Fruit fly (Drosophila melanogaster) whole organism, embryonic: Measurements from ENCODE around the gene CG9372.

Experiments
- Bgb ChIP-seq: fragments of 200-800 bp; sonication (Bioruptor generic); IDR thresholded peaks from 2 replicates; pipeline ENCODE4 v1.3.6; 2022; ENCODE audit warnings: missing biosample characterization, missing genetic modification characterization; ENCODE audit not compliant: partially characterized antibody
- C15 ChIP-seq: fragments of 200-800 bp; sonication (Bioruptor generic); IDR thresholded peaks from 3 replicates; pipeline ENCODE4 v1.3.6; 2022; ENCODE audit warnings: missing biosample characterization, missing genetic modification characterization
- CG1024 ChIP-seq: fragments of 200-800 bp; sonication (Bioruptor generic); IDR thresholded peaks from 2 replicates; pipeline ENCODE4 v1.3.6; 2022; ENCODE audit warnings: missing biosample characterization, missing genetic modification characterization
- CG10274 ChIP-seq: fragments of 200-800 bp; sonication (Bioruptor generic); optimal IDR thresholded peaks from 3 replicates; lab custom pipeline; 2017; ENCODE audit warnings: missing biosample characterization, mild to moderate bottlenecking, missing genetic modification characterization
- CG10366 ChIP-seq: fragments of 200-800 bp; sonication (Bioruptor generic); IDR thresholded peaks from 2 replicates; pipeline ENCODE4 v1.3.6; 2022; ENCODE audit warnings: missing biosample characterization, missing genetic modification characterization
- CG10654 ChIP-seq: fragments of 200-800 bp; sonication (Bioruptor generic); optimal IDR thresholded peaks from 2 replicates; lab custom pipeline; 2016; ENCODE audit warnings: missing biosample characterization, missing genetic modification characterization
- CG10959 ChIP-seq: fragments of 200-800 bp; sonication (Bioruptor generic); IDR thresholded peaks from 2 replicates; pipeline ENCODE4 v1.3.6; 2022; ENCODE audit warnings: missing biosample characterization, missing genetic modification characterization
- CG11560 ChIP-seq: fragments of 200-800 bp; sonication (Bioruptor generic); IDR thresholded peaks from 3 replicates; pipeline ENCODE4 v1.3.6; 2022; ENCODE audit warnings: missing biosample characterization, missing genetic modification characterization
- CG11695 ChIP-seq: fragments of 200-800 bp; sonication (Bioruptor generic); IDR thresholded peaks from 3 replicates; pipeline ENCODE4 v1.3.6; 2022; ENCODE audit warnings: missing biosample characterization, missing genetic modification characterization
- CG12071 ChIP-seq: fragments of 200-800 bp; sonication (Bioruptor generic); optimal IDR thresholded peaks from 3 replicates; lab custom pipeline; 2018; ENCODE audit warnings: missing biosample characterization, mild to moderate bottlenecking, missing genetic modification characterization
- CG1233 ChIP-seq: fragments of 200-800 bp; sonication (Bioruptor generic); optimal IDR thresholded peaks from 4 replicates; lab custom pipeline; 2018; ENCODE audit warnings: missing biosample characterization, mild to moderate bottlenecking, missing genetic modification characterization
- CG13296 ChIP-seq: fragments of 200-800 bp; sonication (Bioruptor generic); optimal IDR thresholded peaks from 3 replicates; lab custom pipeline; 2018; ENCODE audit warnings: missing biosample characterization, mild to moderate bottlenecking, missing genetic modification characterization
- CG17568 ChIP-seq: fragments of 200-800 bp; sonication (Bioruptor generic); optimal IDR thresholded peaks from 2 replicates; lab custom pipeline; 2018; ENCODE audit warnings: missing biosample characterization, mild to moderate bottlenecking, missing genetic modification characterization, moderate library complexity
- CG17829 ChIP-seq: fragments of 200-800 bp; optimal IDR thresholded peaks from 2 replicates; lab custom pipeline; 2019; ENCODE audit warnings: missing biosample characterization, mild to moderate bottlenecking, missing genetic modification characterization, moderate library complexity
- CG1792 ChIP-seq: fragments of 200-800 bp; sonication (Bioruptor generic); optimal IDR thresholded peaks from 2 replicates; lab custom pipeline; 2016; ENCODE audit warnings: missing biosample characterization, missing genetic modification characterization
- CG18764 ChIP-seq: fragments of 200-800 bp; sonication (Bioruptor generic); optimal IDR thresholded peaks from 3 replicates; lab custom pipeline; 2016; ENCODE audit warnings: missing biosample characterization, missing genetic modification characterization
- CG2116 ChIP-seq: fragments of 200-800 bp; sonication (Bioruptor generic); optimal IDR thresholded peaks from 3 replicates; lab custom pipeline; 2018; ENCODE audit warnings: missing biosample characterization, mild to moderate bottlenecking, missing genetic modification characterization
- CG2712 ChIP-seq: fragments of 200-800 bp; optimal IDR thresholded peaks from 3 replicates; lab custom pipeline; 2019; ENCODE audit warnings: missing biosample characterization, mild to moderate bottlenecking, missing genetic modification characterization, moderate library complexity
- CG4617 ChIP-seq: fragments of 200-800 bp; sonication (Bioruptor generic); optimal IDR thresholded peaks from 3 replicates; lab custom pipeline; 2016; ENCODE audit warnings: missing biosample characterization, missing genetic modification characterization, borderline replicate concordance
- CG4707 ChIP-seq: fragments of 200-800 bp; sonication (Bioruptor generic); optimal IDR thresholded peaks from 2 replicates; lab custom pipeline; 2018; ENCODE audit warnings: missing biosample characterization, mild to moderate bottlenecking, missing genetic modification characterization, moderate library complexity
- CG4854 ChIP-seq: fragments of 200-800 bp; sonication (Bioruptor generic); optimal IDR thresholded peaks from 2 replicates; lab custom pipeline; 2016; ENCODE audit warnings: missing biosample characterization, missing genetic modification characterization, inconsistent platforms
- CG6272 ChIP-seq: fragments of 200-800 bp; sonication (Bioruptor generic); IDR thresholded peaks from 2 replicates; pipeline ENCODE4 v1.3.6; 2022; ENCODE audit warnings: missing biosample characterization, missing genetic modification characterization
- CG6654 ChIP-seq: fragments of 200-800 bp; sonication (Bioruptor generic); optimal IDR thresholded peaks from 2 replicates; lab custom pipeline; 2017; ENCODE audit warnings: missing biosample characterization, mild to moderate bottlenecking, missing genetic modification characterization
- CG7987 ChIP-seq: fragments of 200-800 bp; sonication (Bioruptor generic); optimal IDR thresholded peaks from 2 replicates; lab custom pipeline; 2018; ENCODE audit warnings: missing biosample characterization, mild to moderate bottlenecking, missing genetic modification characterization, moderate library complexity
- CG9876 ChIP-seq: fragments of 200-800 bp; sonication (Bioruptor generic); optimal IDR thresholded peaks from 2 replicates; lab custom pipeline; 2016; ENCODE audit warnings: missing biosample characterization, missing genetic modification characterization
- CkIIα-i1 ChIP-seq: fragments of 200-800 bp; sonication (Bioruptor generic); IDR thresholded peaks from 2 replicates; pipeline ENCODE4 v1.3.6; 2022; ENCODE audit warnings: missing biosample characterization, missing genetic modification characterization
- Dad ChIP-seq: fragments of 200-800 bp; sonication (Bioruptor generic); optimal IDR thresholded peaks from 3 replicates; lab custom pipeline; 2016; ENCODE audit warnings: missing biosample characterization, missing genetic modification characterization
- Dll ChIP-seq: fragments of 200-800 bp; sonication (Bioruptor generic); IDR thresholded peaks from 4 replicates; pipeline ENCODE4 v1.3.6; 2022; ENCODE audit warnings: missing biosample characterization, missing genetic modification characterization; ENCODE audit not compliant: partially characterized antibody
- E2f2 ChIP-seq: fragments of 200-800 bp; sonication (Bioruptor generic); IDR thresholded peaks from 2 replicates; pipeline ENCODE4 v1.3.6; 2022; ENCODE audit warnings: missing biosample characterization, missing genetic modification characterization
- HmgZ ChIP-seq: fragments of 200-800 bp; sonication (Bioruptor generic); optimal IDR thresholded peaks from 2 replicates; lab custom pipeline; 2018; ENCODE audit warnings: missing biosample characterization, mild to moderate bottlenecking, missing genetic modification characterization
- PHDP ChIP-seq: fragments of 200-800 bp; sonication (Bioruptor generic); optimal IDR thresholded peaks from 3 replicates; lab custom pipeline; 2018; ENCODE audit warnings: missing biosample characterization, mild to moderate bottlenecking, missing genetic modification characterization, moderate library complexity
- Poxn ChIP-seq: fragments of 200-800 bp; sonication (Bioruptor generic); IDR thresholded peaks from 2 replicates; pipeline ENCODE4 v1.3.6; 2022; ENCODE audit warnings: missing biosample characterization, missing genetic modification characterization
- Vsx1 ChIP-seq: fragments of 200-800 bp; sonication (Bioruptor generic); optimal IDR thresholded peaks from 2 replicates; lab custom pipeline; 2017; ENCODE audit warnings: missing biosample characterization, mild to moderate bottlenecking, missing genetic modification characterization, missing genetic modification reagents
- dmrt11E ChIP-seq: fragments of 200-800 bp; sonication (Bioruptor generic); optimal IDR thresholded peaks from 3 replicates; lab custom pipeline; 2018; ENCODE audit warnings: missing biosample characterization, mild to moderate bottlenecking, missing genetic modification characterization, moderate library complexity
- dysf ChIP-seq: fragments of 200-800 bp; sonication (Bioruptor generic); IDR thresholded peaks from 3 replicates; pipeline ENCODE4 v1.3.6; 2022; ENCODE audit warnings: missing biosample characterization, missing genetic modification characterization
- emc ChIP-seq: fragments of 200-800 bp; sonication (Bioruptor generic); optimal IDR thresholded peaks from 2 replicates; lab custom pipeline; 2016; ENCODE audit warnings: missing biosample characterization, missing genetic modification characterization
- her ChIP-seq: fragments of 200-800 bp; sonication (Bioruptor generic); optimal IDR thresholded peaks from 2 replicates; lab custom pipeline; 2016; ENCODE audit warnings: missing biosample characterization, missing genetic modification characterization
- hth ChIP-seq: fragments of >200 bp; optimal IDR thresholded peaks from 2 replicates; lab custom pipeline; 2017; ENCODE audit warnings: inconsistent platforms
- jing ChIP-seq: fragments of 200-800 bp; sonication (Bioruptor generic); optimal IDR thresholded peaks from 2 replicates; lab custom pipeline; 2018; ENCODE audit warnings: missing biosample characterization, mild to moderate bottlenecking, missing genetic modification characterization
- jumu ChIP-seq: fragments of 200-800 bp; sonication (Bioruptor generic); optimal IDR thresholded peaks from 3 replicates; lab custom pipeline; 2016; ENCODE audit warnings: missing biosample characterization, missing genetic modification characterization
- pan ChIP-seq, 4 experiments: fragments of >200 bp in 3 of 4; fragments of 200-800 bp in 1 of 4; sonication (Bioruptor generic) in 1 of 4; optimal IDR thresholded peaks in 3 of 4; IDR thresholded peaks in 1 of 4; 2 replicates each; pipeline versions ENCODE4 v1.3.6 to Lab custom; 2017 to 2022; ENCODE audit warnings: missing biosample characterization in 2 of 4, missing genetic modification characterization in 2 of 4, mixed read lengths in 1 of 4
- prd ChIP-seq, 3 experiments: fragments of >200 bp in 2 of 3; fragments of 200-800 bp in 1 of 3; sonication (Bioruptor generic) in 1 of 3; optimal IDR thresholded peaks in 2 of 3; IDR thresholded peaks in 1 of 3; 2 replicates in 2 of 3; 3 replicates in 1 of 3; pipeline versions ENCODE4 v1.3.6 to Lab custom; 2017 to 2022; ENCODE audit warnings: missing biosample characterization in 1 of 3, missing genetic modification characterization in 1 of 3
- rib ChIP-seq: fragments of 200-800 bp; sonication (Bioruptor generic); IDR thresholded peaks from 2 replicates; pipeline ENCODE4 v1.3.6; 2022; ENCODE audit warnings: missing biosample characterization, missing genetic modification characterization
- sc ChIP-seq, 3 experiments: fragments of >200 bp in 2 of 3; fragments of 200-800 bp in 1 of 3; sonication (Bioruptor generic) in 1 of 3; optimal IDR thresholded peaks; 2 replicates in 2 of 3; 3 replicates in 1 of 3; lab custom pipeline; 2017; ENCODE audit warnings: mild to moderate bottlenecking in 1 of 3, missing biosample characterization in 1 of 3, missing genetic modification characterization in 1 of 3, missing genetic modification reagents in 1 of 3
- sim ChIP-seq: fragments of 200-800 bp; sonication (Bioruptor generic); IDR thresholded peaks from 2 replicates; pipeline ENCODE4 v1.3.6; 2022; ENCODE audit warnings: missing biosample characterization, missing genetic modification characterization
- slou ChIP-seq: fragments of 200-800 bp; sonication (Bioruptor generic); optimal IDR thresholded peaks from 3 replicates; lab custom pipeline; 2016; ENCODE audit warnings: missing biosample characterization, missing genetic modification characterization
- tgo ChIP-seq: fragments of 200-800 bp; sonication (Bioruptor generic); IDR thresholded peaks from 3 replicates; pipeline ENCODE4 v1.3.6; 2022; ENCODE audit warnings: missing biosample characterization, missing genetic modification characterization

The CG9372 gene

DNA sequence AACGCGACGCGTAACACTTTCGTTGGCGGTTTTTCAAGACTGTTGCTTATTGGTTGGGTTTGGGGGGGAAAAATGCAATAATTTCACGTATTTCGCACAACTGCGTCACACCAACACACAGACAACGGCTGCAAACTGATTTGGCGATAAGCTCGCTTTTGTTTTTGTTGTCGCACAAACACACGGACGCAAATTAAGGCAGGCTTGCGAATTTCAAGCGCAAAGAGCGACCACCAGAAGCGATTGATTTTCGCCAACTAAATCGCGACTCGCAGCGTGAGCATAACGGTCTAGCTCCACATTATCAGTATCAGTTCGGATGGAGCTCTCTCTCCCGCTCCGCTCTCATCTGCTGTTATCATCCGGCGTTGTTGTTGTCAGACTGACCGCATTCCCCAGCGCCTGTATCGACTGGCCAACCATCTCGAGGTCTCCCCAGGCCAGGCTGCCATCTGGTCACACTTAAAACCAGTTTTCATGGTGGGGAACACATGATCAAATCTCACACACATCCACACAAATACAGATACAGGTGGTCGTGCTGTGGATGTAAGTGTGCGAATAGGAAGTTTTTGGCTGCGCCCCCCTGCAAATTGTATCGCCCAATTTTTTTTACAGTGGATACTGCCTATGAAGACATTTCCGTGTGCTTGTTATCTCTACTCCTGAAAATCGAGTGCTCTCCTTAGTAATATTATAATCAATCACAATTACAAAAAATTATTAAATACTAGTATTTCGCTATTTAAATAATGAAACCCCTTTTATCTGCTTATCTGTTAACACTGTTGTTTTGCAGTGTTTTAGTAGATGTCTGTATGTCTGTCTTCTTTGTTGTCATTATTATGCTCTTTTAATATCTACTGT lies 27.0 kb downstream of the CG9372 start (continued):
- no peak for TF ChIP-seq C15
- peak; percentile 20 for TF ChIP-seq CG1792 (GFP tag; lab: Kevin White, UChicago)
- no peak for TF ChIP-seq emc (GFP tag; lab: Kevin White, UChicago)
- TF ChIP-seq Bgb (GFP tag; lab: Robert Waterston, UW), result 0 out of 2 replicates have a peak, but pooled peaks have one; percentile 25
- TF ChIP-seq CG11560, result no peak
- TF ChIP-seq CG10654 (GFP tag; lab: Kevin White, UChicago), result peak; percentile 41
- no peak for TF ChIP-seq hth
- peak; percentile 47 for TF ChIP-seq CG1233 (GFP tag; lab: Kevin White, UChicago)
- TF ChIP-seq CG10274 (GFP tag; lab: Kevin White, UChicago), result peak; percentile 19
- TF ChIP-seq pan (optimal IDR thresholded peaks at IDR 0.05; lab: Kevin White, UChicago), result no peak
- TF ChIP-seq pan (GFP tag; optimal IDR thresholded peaks at IDR 0.05 in 1 of 2, IDR thresholded peaks at IDR 0.05 in 1 of 2), result peak in 1 of 2 experiments; percentile 57
- peak; percentile 72; the same call in 2 of the 3 replicates for TF ChIP-seq tgo
- TF ChIP-seq slou (GFP tag; lab: Kevin White, UChicago), result no peak
- peak; percentile 21 for TF ChIP-seq her (GFP tag; lab: Kevin White, UChicago)
- peak; percentile 65 for TF ChIP-seq PHDP (tag; lab: Kevin White, UChicago)
- peak; percentile 10 for TF ChIP-seq CG7987
- peak; percentile 74 for TF ChIP-seq rib (GFP tag; lab: Robert Waterston, UW)
- no peak for TF ChIP-seq dmrt11E (tag; lab: Kevin White, UChicago)
- peak; percentile 10 for TF ChIP-seq jing (GFP tag; lab: Kevin White, UChicago)
- no peak for TF ChIP-seq sim (GFP tag; lab: Robert Waterston, UW)
- TF ChIP-seq CG10366 (GFP tag; lab: Robert Waterston, UW), result peak; percentile 59
- TF ChIP-seq CG2116 (GFP tag; lab: Kevin White, UChicago), result no peak
- TF ChIP-seq CG12071, result no peak
- no peak for TF ChIP-seq CG1024 (GFP tag; lab: Robert Waterston, UW)
- peak; percentile 78 for TF ChIP-seq HmgZ (tag; lab: Kevin White, UChicago)
- TF ChIP-seq CG4707 (GFP tag; lab: Kevin White, UChicago), result no peak
- no peak; the same call in 3 of the 4 replicates for TF ChIP-seq Dll (GFP tag; lab: Robert Waterston, UW)
- peak; percentile 3 for TF ChIP-seq Vsx1 (GFP tag; lab: Kevin White, UChicago)
- peak; percentile 53 for TF ChIP-seq CG17829 (tag; lab: Kevin White, UChicago)
- TF ChIP-seq CG2712, result peak; percentile 51
- peak; percentile 75; the same call in 2 of the 3 replicates for TF ChIP-seq dysf (GFP tag; lab: Robert Waterston, UW)
- TF ChIP-seq CG13296 (GFP tag; lab: Kevin White, UChicago), result peak; percentile 57
- TF ChIP-seq prd (optimal IDR thresholded peaks at IDR 0.05; lab: Kevin White, UChicago), result no peak
- TF ChIP-seq prd (GFP tag; IDR thresholded peaks at IDR 0.05; lab: Robert Waterston, UW), result peak; percentile 57; the same call in 2 of the 3 replicates
- no peak for TF ChIP-seq CG6654
- TF ChIP-seq jumu (GFP tag; lab: Kevin White, UChicago), result no peak
- TF ChIP-seq CG6272, result no peak
- TF ChIP-seq CG11695 (GFP tag; lab: Robert Waterston, UW), result peak; percentile 54; the same call in 2 of the 3 replicates
- TF ChIP-seq CG10959 (GFP tag; lab: Robert Waterston, UW), result no peak
- peak; percentile 30; the same call in 1 of the 2 replicates for TF ChIP-seq E2f2 (GFP tag; lab: Robert Waterston, UW)
- no peak for TF ChIP-seq CG18764 (GFP tag; lab: Kevin White, UChicago)
- TF ChIP-seq Poxn (GFP tag; lab: Robert Waterston, UW), result peak; percentile 38; the same call in 1 of the 2 replicates
- TF ChIP-seq CG4854, result peak; percentile 48
- TF ChIP-seq sc (optimal IDR thresholded peaks at IDR 0.05; lab: Kevin White, UChicago), result no peak
- no peak for TF ChIP-seq sc (GFP tag; optimal IDR thresholded peaks at IDR 0.05; lab: Kevin White, UChicago)
- TF ChIP-seq Dad (GFP tag; lab: Kevin White, UChicago), result no peak
- TF ChIP-seq CG4617 (GFP tag; lab: Kevin White, UChicago), result peak; percentile 9
- TF ChIP-seq CG9876 (GFP tag; lab: Kevin White, UChicago), result no peak
- no peak for TF ChIP-seq CG17568 (GFP tag; lab: Kevin White, UChicago)
- TF ChIP-seq CkIIα-i1, result no peak
